Worm (Caenorhabditis elegans): ENCODE data around the gene sri-27.

ce11 chrV:1734569-1734968, 9.1 kb downstream of the sri-27 start, which contains the start of gene str-160:
- TF ChIP-seq ztf-29 (GFP tag; IDR thresholded peaks at IDR 0.05) = no peak
- TF ChIP-seq med-1 (GFP tag; optimal IDR thresholded peaks at IDR 0.05; ENCODE audit: insufficient read depth) = no peak
- no peak for TF ChIP-seq flt-1 (GFP tag; IDR thresholded peaks at IDR 0.05)
- no peak for TF ChIP-seq T22C8.4 (GFP tag; IDR thresholded peaks at IDR 0.05)
- TF ChIP-seq klf-2 (GFP tag; conservative IDR thresholded peaks at IDR 0.05) = no peak
- no peak for TF ChIP-seq tab-1 (GFP tag; IDR thresholded peaks at IDR 0.05)
- no peak for TF ChIP-seq cog-1 (tag; optimal IDR thresholded peaks at IDR 0.05)
